Worm (Caenorhabditis elegans) whole organism, L2 larva: ENCODE data around the gene nhr-208.

Source experiments
- F13H6.1 ChIP-seq: sonication (generic microtip); optimal IDR thresholded peaks from 2 replicates; lab custom pipeline; 2016; ENCODE audit warnings: missing genetic modification characterization, missing compliant biosample characterization
- ZK546.5 ChIP-seq: sonication (generic microtip); optimal IDR thresholded peaks from 2 replicates; lab custom pipeline; 2017; ENCODE audit warnings: missing biosample characterization, missing genetic modification characterization
- aly-2 ChIP-seq: fragments of 150-350 bp; optimal IDR thresholded peaks from 2 replicates; lab custom pipeline; 2014; ENCODE audit warnings: missing biosample characterization, missing genetic modification characterization
- lin-11 ChIP-seq: fragments of 150-350 bp; sonication (generic microtip); optimal IDR thresholded peaks from 2 replicates; lab custom pipeline; 2014; ENCODE audit warnings: missing biosample characterization, missing genetic modification characterization, inconsistent platforms, mixed read lengths
- mbf-1 ChIP-seq: sonication (generic microtip); optimal IDR thresholded peaks from 2 replicates; lab custom pipeline; 2017; ENCODE audit warnings: missing biosample characterization, missing genetic modification characterization
- nhr-11 ChIP-seq: fragments of 150-350 bp; optimal IDR thresholded peaks from 2 replicates; lab custom pipeline; 2014; ENCODE audit warnings: missing biosample characterization, missing genetic modification characterization
- nhr-12 ChIP-seq: fragments of 150-350 bp; optimal IDR thresholded peaks from 2 replicates; lab custom pipeline; 2014; ENCODE audit warnings: missing biosample characterization, missing genetic modification characterization
- nhr-25 ChIP-seq: fragments of 150-350 bp; sonication (generic microtip); optimal IDR thresholded peaks from 3 replicates; lab custom pipeline; 2014; ENCODE audit warnings: missing biosample characterization, missing genetic modification characterization
- peb-1 ChIP-seq: fragments of 150-350 bp; optimal IDR thresholded peaks from 2 replicates; lab custom pipeline; 2014; ENCODE audit warnings: missing biosample characterization, missing genetic modification characterization
- skn-1 ChIP-seq: sonication (generic microtip); optimal IDR thresholded peaks from 2 replicates; lab custom pipeline; 2017; ENCODE audit warnings: missing biosample characterization, missing genetic modification characterization
- unc-62 ChIP-seq: fragments of 150-350 bp; optimal IDR thresholded peaks from 2 replicates; lab custom pipeline; 2014; ENCODE audit warnings: missing biosample characterization, missing genetic modification reagents, missing genetic modification characterization
- ztf-11 ChIP-seq: sonication (generic microtip); optimal IDR thresholded peaks from 2 replicates; lab custom pipeline; 2017; ENCODE audit warnings: missing biosample characterization, missing genetic modification characterization

DNA sequence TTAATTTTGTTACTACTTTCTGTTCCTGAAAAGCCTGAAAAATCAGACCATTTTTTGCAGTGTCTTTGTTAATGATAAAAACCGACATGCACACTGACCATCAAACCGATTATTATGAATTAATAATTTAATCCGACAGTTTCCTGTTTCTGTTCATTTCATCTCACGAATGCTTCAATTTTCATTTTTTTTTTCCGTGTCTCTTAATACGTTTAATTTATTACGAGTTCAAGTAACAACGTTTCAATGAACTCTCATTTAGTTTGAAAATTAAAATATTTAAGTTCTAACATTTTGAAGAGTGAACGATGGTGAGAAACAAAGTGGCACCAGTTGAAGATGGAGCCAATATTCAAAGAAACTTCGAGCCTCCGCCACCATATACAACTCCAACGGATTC is 20.6 kb downstream of the nhr-208 start, which contains the start of gene spin-1:
- TF ChIP-seq peb-1 (tag; lab: Kevin White, UChicago) (no peak), aly-2 (tag; lab: Kevin White, UChicago) (no peak), lin-11 (tag; lab: Kevin White, UChicago) (no peak), unc-62 (GFP tag; lab: Kevin White, UChicago) (no peak), ZK546.5 (tag; lab: Kevin White, UChicago) (no peak), skn-1 (tag; lab: Kevin White, UChicago) (no peak), nhr-11 (tag; lab: Kevin White, UChicago) (no peak), F13H6.1 (tag; lab: Kevin White, UChicago) (no peak), mbf-1 (no peak), nhr-12 (tag; lab: Kevin White, UChicago) (no peak), nhr-25 (tag; lab: Kevin White, UChicago) (no peak), ztf-11 (tag; lab: Kevin White, UChicago) (no peak)
